Fruit fly (Drosophila melanogaster): ENCODE measurements around the gene Sf3a1.

DNA sequence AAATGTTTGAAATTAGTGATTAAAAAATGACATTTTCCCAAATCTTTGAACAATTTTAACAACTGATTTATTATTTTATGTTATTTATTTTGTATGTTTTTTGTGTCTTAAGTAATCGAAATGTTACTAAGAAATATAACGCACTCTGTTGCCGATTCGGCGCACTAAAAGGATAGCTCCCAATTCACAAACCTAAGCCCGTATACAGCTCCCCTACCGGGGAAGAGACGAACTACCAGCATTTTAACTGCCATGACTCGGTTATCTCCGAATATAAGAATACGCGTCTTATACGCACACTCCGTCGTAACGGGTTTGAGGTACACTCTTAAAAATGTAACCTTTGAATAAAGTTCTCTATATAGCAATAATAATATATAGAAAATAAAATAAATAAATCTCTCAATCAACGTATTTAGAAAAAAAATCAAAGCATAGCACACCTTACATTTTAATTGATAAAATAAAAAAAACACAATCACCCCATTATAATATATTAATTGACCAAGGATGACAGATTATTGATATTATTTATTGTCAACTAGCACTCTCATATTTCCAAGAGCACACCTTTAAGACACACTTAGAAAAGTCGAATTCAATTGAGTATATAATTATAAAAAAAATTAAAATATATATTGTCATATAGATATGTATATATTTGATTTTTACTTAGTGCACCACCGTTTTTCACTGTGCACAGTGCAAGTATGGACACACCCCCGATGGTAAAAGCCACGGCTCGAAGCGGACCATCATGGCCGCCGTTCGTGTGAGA lies 44.2 kb downstream of the Sf3a1 start:
- no peak for TF ChIP-seq pan (optimal IDR thresholded peaks at IDR 0.05)
- TF ChIP-seq psq (optimal IDR thresholded peaks at IDR 0.05): no peak
- TF ChIP-seq usp (GFP tag; optimal IDR thresholded peaks at IDR 0.05): no peak
